Fruit fly (Drosophila melanogaster) Kc167 (cell line): ENCODE data around the gene Bulli.

ENCODE experiments used
- Myc ChIP-seq: fragments of >200 bp; optimal IDR thresholded peaks from 2 replicates; lab custom pipeline; 2017; ENCODE audit warnings: missing external identifiers
- h ChIP-seq: fragments of >200 bp; optimal IDR thresholded peaks from 3 replicates; lab custom pipeline; 2018; ENCODE audit warnings: missing external identifiers
- insv ChIP-seq: fragments of >200 bp; optimal IDR thresholded peaks from 3 replicates; lab custom pipeline; 2018; ENCODE audit warnings: missing external identifiers
- psq ChIP-seq: fragments of >200 bp; optimal IDR thresholded peaks from 2 replicates; lab custom pipeline; 2017; ENCODE audit warnings: missing external identifiers
- ttk ChIP-seq: sonication (Bioruptor generic); optimal IDR thresholded peaks from 2 replicates; lab custom pipeline; 2017; ENCODE audit warnings: missing external identifiers

DNA sequence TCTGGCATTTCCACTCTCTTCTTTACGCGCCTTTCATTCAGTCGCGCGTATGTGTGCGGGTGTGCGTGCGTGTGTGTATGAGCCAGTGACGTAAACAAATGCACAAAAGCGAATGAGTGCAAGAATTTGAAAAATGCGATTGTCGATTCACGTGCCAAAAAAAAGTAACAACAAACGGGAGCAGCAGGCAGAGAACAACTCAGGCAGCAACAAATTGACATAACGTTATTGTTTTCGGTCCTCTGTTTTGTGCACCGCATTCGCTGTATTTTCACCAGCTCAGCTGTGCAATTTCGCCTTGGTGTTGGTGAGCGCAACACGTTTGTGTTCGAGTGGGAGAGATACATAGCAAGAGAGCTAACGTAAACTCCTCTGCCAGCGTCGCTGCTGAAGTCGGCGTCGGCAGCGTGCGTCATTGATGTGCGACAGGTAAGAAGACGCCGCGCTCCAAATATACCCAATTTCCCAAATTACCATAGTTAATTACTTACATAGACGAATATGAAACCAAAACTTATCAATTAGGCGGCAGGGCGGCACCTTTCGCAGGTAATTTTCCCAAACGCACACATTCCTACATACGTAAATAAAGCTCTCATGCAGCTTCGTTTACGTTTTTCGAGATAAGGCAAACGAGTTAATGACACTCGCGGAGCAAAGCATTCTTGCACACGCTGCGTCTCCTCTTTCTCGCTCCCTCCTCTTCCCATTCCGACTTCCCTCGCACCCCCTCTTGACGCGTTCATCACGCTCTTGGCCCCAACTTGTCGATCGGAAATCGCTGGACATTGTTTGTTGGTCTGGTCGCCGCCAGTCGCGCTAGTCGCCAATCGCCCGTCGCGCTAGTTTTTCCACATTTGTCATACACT is 7.8 kb downstream of the Bulli start:
- TF ChIP-seq psq (lab: Kevin White, UChicago) (no peak), h (lab: Kevin White, UChicago) (no peak), ttk (lab: Kevin White, UChicago) (no peak), insv (no peak), Myc (lab: Kevin White, UChicago) (no peak)
